Worm (Caenorhabditis elegans) whole organism, midembryonic: ENCODE data around the gene dct-6.
A peak's percentile ranks its signal among the peaks of the same experiment; 100 is the strongest.

Experiments
- T22C8.4 ChIP-seq: fragments of 200-800 bp; sonication (Bioruptor generic); IDR thresholded peaks from 2 replicates; pipeline ENCODE4 v1.3.6; 2022; ENCODE audit warnings: missing genetic modification characterization, missing compliant biosample characterization
- flt-1 ChIP-seq: fragments of 200-800 bp; sonication (Bioruptor generic); IDR thresholded peaks from 2 replicates; pipeline ENCODE4 v1.3.6; 2022; ENCODE audit warnings: missing genetic modification characterization, missing compliant biosample characterization
- klf-2 ChIP-seq: fragments of 200-800 bp; sonication (Bioruptor generic); conservative IDR thresholded peaks from 2 replicates; pipeline ENCODE4 v1.3.6; 2022; ENCODE audit warnings: missing genetic modification reagents, missing genetic modification characterization, missing compliant biosample characterization
- med-1 ChIP-seq: sonication (generic microtip); optimal IDR thresholded peaks from 2 replicates; lab custom pipeline; 2017; ENCODE audit warnings: missing genetic modification characterization, mild to moderate bottlenecking, missing compliant biosample characterization, antibody characterized with exemption, missing genetic modification reagents; ENCODE audit not compliant: insufficient read depth
- ref-1 ChIP-seq: fragments of 200-800 bp; sonication (Bioruptor generic); conservative IDR thresholded peaks from 2 replicates; pipeline ENCODE4 v1.3.6; 2022; ENCODE audit warnings: missing genetic modification reagents, missing genetic modification characterization, missing compliant biosample characterization
- tab-1 ChIP-seq: fragments of 200-800 bp; sonication (Bioruptor generic); IDR thresholded peaks from 2 replicates; pipeline ENCODE4 v1.3.6; 2022; ENCODE audit warnings: missing genetic modification characterization, missing compliant biosample characterization
- ztf-23 ChIP-seq: fragments of 200-800 bp; sonication (Bioruptor generic); IDR thresholded peaks from 2 replicates; pipeline ENCODE4 v1.3.6; 2022; ENCODE audit warnings: missing genetic modification reagents, missing genetic modification characterization, missing compliant biosample characterization
- ztf-29 ChIP-seq: fragments of 200-800 bp; sonication (Bioruptor generic); IDR thresholded peaks from 2 replicates; pipeline ENCODE4 v1.3.6; 2022; ENCODE audit warnings: missing genetic modification reagents, missing genetic modification characterization, missing compliant biosample characterization

ce11 chrIII:5931433-5931994 lies 34.7 kb upstream of the dct-6 start, which contains the start of gene EGAP1.5:
- 0 out of 2 replicates have a peak, but pooled peaks have one; percentile 23 for TF ChIP-seq tab-1 (GFP tag; lab: Robert Waterston, UW)
- TF ChIP-seq T22C8.4 (GFP tag; lab: Robert Waterston, UW) = no peak
- TF ChIP-seq flt-1 (GFP tag; lab: Robert Waterston, UW) = no peak
- TF ChIP-seq med-1 (GFP tag; lab: Kevin White, UChicago) = no peak
- no peak for TF ChIP-seq klf-2
- TF ChIP-seq ztf-29 (GFP tag; lab: Robert Waterston, UW) = no peak
- no peak for TF ChIP-seq ztf-23 (GFP tag; lab: Robert Waterston, UW)
- no peak for TF ChIP-seq ref-1 (GFP tag; lab: Robert Waterston, UW)
